Fruit fly (Drosophila melanogaster) whole organism, embryonic: ENCODE data around the gene stwl.
A peak's percentile ranks its signal among the peaks of the same experiment; 100 is the strongest.

Experiments
- Asciz ChIP-seq: fragments of 200-800 bp; sonication (Bioruptor generic); optimal IDR thresholded peaks from 2 replicates; lab custom pipeline; 2017; ENCODE audit warnings: missing biosample characterization, mild to moderate bottlenecking, missing genetic modification characterization, missing genetic modification reagents
- BtbVII ChIP-seq: fragments of 200-800 bp; sonication (Bioruptor generic); optimal IDR thresholded peaks from 3 replicates; lab custom pipeline; 2017; ENCODE audit warnings: missing biosample characterization, mild to moderate bottlenecking, missing genetic modification characterization
- CG10431 ChIP-seq: fragments of 200-800 bp; sonication (Bioruptor generic); optimal IDR thresholded peaks from 3 replicates; lab custom pipeline; 2018; ENCODE audit warnings: missing biosample characterization, mild to moderate bottlenecking, missing genetic modification characterization
- CG13894 ChIP-seq: fragments of 200-800 bp; sonication (Bioruptor generic); optimal IDR thresholded peaks from 3 replicates; lab custom pipeline; 2018; ENCODE audit warnings: missing biosample characterization, mild to moderate bottlenecking, missing genetic modification characterization, moderate library complexity
- CG14860 ChIP-seq: fragments of 200-800 bp; sonication (Bioruptor generic); IDR thresholded peaks from 3 replicates; pipeline ENCODE4 v1.3.6; 2022; ENCODE audit warnings: missing biosample characterization, missing genetic modification characterization; ENCODE audit not compliant: partially characterized antibody
- CG1647 ChIP-seq: fragments of 200-800 bp; sonication (Bioruptor generic); optimal IDR thresholded peaks from 3 replicates; lab custom pipeline; 2016; ENCODE audit warnings: missing biosample characterization, missing genetic modification characterization
- CG16779 ChIP-seq: fragments of 200-800 bp; sonication (Bioruptor generic); IDR thresholded peaks from 2 replicates; pipeline ENCODE4 v1.3.6; 2022; ENCODE audit warnings: missing biosample characterization, missing genetic modification characterization
- CG2889 ChIP-seq: fragments of 200-800 bp; sonication (Bioruptor generic); IDR thresholded peaks from 3 replicates; pipeline ENCODE4 v1.3.6; 2022; ENCODE audit warnings: missing biosample characterization, missing genetic modification characterization
- Elba2 ChIP-seq: fragments of 200-800 bp; sonication (Bioruptor generic); optimal IDR thresholded peaks from 3 replicates; lab custom pipeline; 2016; ENCODE audit warnings: missing biosample characterization, missing genetic modification characterization
- H2.0 ChIP-seq: fragments of 200-800 bp; sonication (Bioruptor generic); IDR thresholded peaks from 2 replicates; pipeline ENCODE4 v1.3.6; 2022; ENCODE audit warnings: missing biosample characterization, missing genetic modification characterization
- Hmx ChIP-seq: fragments of 200-800 bp; sonication (Bioruptor generic); optimal IDR thresholded peaks from 2 replicates; lab custom pipeline; 2016; ENCODE audit warnings: missing biosample characterization, missing genetic modification characterization
- MBD-R2 ChIP-seq: fragments of 200-800 bp; sonication (Bioruptor generic); IDR thresholded peaks from 2 replicates; pipeline ENCODE4 v1.3.6; 2022; ENCODE audit warnings: missing biosample characterization, missing genetic modification characterization
- Max ChIP-seq: fragments of 200-800 bp; sonication (Bioruptor generic); optimal IDR thresholded peaks from 2 replicates; lab custom pipeline; 2016; ENCODE audit warnings: missing biosample characterization, mild to moderate bottlenecking, missing genetic modification characterization
- PHDP ChIP-seq: fragments of 200-800 bp; sonication (Bioruptor generic); optimal IDR thresholded peaks from 3 replicates; lab custom pipeline; 2018; ENCODE audit warnings: missing biosample characterization, mild to moderate bottlenecking, missing genetic modification characterization, moderate library complexity
- Side ChIP-seq: fragments of 200-800 bp; sonication (Bioruptor generic); optimal IDR thresholded peaks from 2 replicates; lab custom pipeline; 2016; ENCODE audit warnings: missing biosample characterization, missing genetic modification characterization
- bowl ChIP-seq: fragments of 200-800 bp; sonication (Bioruptor generic); IDR thresholded peaks from 2 replicates; pipeline ENCODE4 v1.3.6; 2022; ENCODE audit warnings: missing biosample characterization, missing genetic modification characterization
- chinmo ChIP-seq: fragments of 200-800 bp; sonication (Bioruptor generic); IDR thresholded peaks from 4 replicates; pipeline ENCODE4 v1.3.6; 2022; ENCODE audit warnings: missing biosample characterization, missing genetic modification characterization; ENCODE audit not compliant: partially characterized antibody
- dimm ChIP-seq: fragments of 200-800 bp; sonication (Bioruptor generic); IDR thresholded peaks from 2 replicates; pipeline ENCODE4 v1.3.6; 2022; ENCODE audit warnings: missing biosample characterization, missing genetic modification characterization
- gce ChIP-seq: fragments of 200-800 bp; sonication (Bioruptor generic); IDR thresholded peaks from 3 replicates; pipeline ENCODE4 v1.3.6; 2022; ENCODE audit warnings: missing biosample characterization, missing genetic modification characterization
- grn ChIP-seq: fragments of 200-800 bp; sonication (Bioruptor generic); optimal IDR thresholded peaks from 3 replicates; lab custom pipeline; 2017; ENCODE audit warnings: missing biosample characterization, missing genetic modification characterization
- jing ChIP-seq: fragments of 200-800 bp; sonication (Bioruptor generic); optimal IDR thresholded peaks from 2 replicates; lab custom pipeline; 2018; ENCODE audit warnings: missing biosample characterization, mild to moderate bottlenecking, missing genetic modification characterization
- org-1 ChIP-seq: fragments of 200-800 bp; sonication (Bioruptor generic); optimal IDR thresholded peaks from 2 replicates; lab custom pipeline; 2017; ENCODE audit warnings: missing biosample characterization, missing genetic modification characterization
- slbo ChIP-seq: fragments of 200-800 bp; sonication (Bioruptor generic); IDR thresholded peaks from 2 replicates; pipeline ENCODE4 v1.3.6; 2022; ENCODE audit warnings: missing biosample characterization, missing genetic modification characterization

The stwl gene

dm6 chr3L:14353161-14353560 lies 56.6 kb downstream of the stwl start (continued):
- TF ChIP-seq CG14860 (GFP tag; lab: Robert Waterston, UW): no peak
- no peak for TF ChIP-seq gce (GFP tag; lab: Robert Waterston, UW)
- no peak for TF ChIP-seq CG16779 (GFP tag; lab: Robert Waterston, UW)
- TF ChIP-seq Side (GFP tag; lab: Kevin White, UChicago): no peak
- no peak for TF ChIP-seq org-1
- TF ChIP-seq Max (GFP tag; lab: Kevin White, UChicago): no peak
- no peak for TF ChIP-seq grn (GFP tag; lab: Kevin White, UChicago)
- TF ChIP-seq PHDP (tag; lab: Kevin White, UChicago): peak; percentile 21
- TF ChIP-seq CG13894 (tag; lab: Kevin White, UChicago): no peak
- TF ChIP-seq CG1647: no peak
- TF ChIP-seq slbo (GFP tag; lab: Robert Waterston, UW): peak; percentile 16; the same call in 1 of the 2 replicates
- no peak for TF ChIP-seq CG10431 (GFP tag; lab: Kevin White, UChicago)
- no peak for TF ChIP-seq dimm (GFP tag; lab: Robert Waterston, UW)
- TF ChIP-seq Hmx: no peak
- no peak for TF ChIP-seq BtbVII (GFP tag; lab: Kevin White, UChicago)
- no peak for TF ChIP-seq chinmo (GFP tag; lab: Robert Waterston, UW)
- no peak for TF ChIP-seq bowl (GFP tag; lab: Robert Waterston, UW)
- no peak for TF ChIP-seq jing (GFP tag; lab: Kevin White, UChicago)
- TF ChIP-seq H2.0 (GFP tag; lab: Robert Waterston, UW): no peak
- no peak for TF ChIP-seq MBD-R2 (GFP tag; lab: Robert Waterston, UW)
- no peak for TF ChIP-seq Elba2 (GFP tag; lab: Kevin White, UChicago)
- no peak for TF ChIP-seq Asciz
- TF ChIP-seq CG2889 (GFP tag; lab: Robert Waterston, UW): no peak
